Fruit fly (Drosophila melanogaster): ENCODE measurements around the gene GluProRS.

DNA sequence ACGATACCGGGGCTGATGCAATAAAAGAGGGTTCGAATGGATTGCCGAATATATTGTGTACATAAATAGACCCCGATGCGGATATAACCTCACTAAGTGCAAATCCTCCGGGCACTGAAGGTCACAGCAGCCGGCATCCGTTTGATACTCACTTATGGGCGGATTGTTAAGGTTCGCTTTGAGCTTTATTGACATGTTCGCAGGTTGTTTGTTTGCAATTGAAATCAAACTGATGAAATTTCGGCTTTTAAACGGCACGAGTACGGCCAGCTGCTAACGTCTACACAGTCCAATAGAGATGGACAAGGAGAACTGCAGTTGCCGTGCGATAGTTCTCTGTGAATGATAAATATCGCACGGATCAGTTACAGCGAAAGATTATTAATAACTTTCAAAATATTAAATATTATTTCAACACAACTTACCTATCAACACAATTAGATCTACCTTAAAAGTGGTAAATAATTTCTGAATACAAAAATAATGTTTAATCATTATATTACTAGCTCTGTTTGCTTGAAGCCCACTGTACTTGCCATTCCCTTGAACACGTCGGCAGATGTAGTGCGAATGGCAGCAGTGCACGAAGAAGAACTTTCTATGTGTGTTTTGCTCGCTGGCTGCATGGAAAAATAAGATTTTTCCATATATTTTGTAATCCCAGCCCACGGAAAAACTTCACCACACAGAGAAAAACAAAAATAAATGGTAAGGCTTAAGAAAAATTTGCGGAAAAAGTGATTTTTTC, at the start of gene GluProRS, which contains the start of gene AP-1sigma:
- no peak for TF ChIP-seq h (optimal IDR thresholded peaks at IDR 0.05)
- TF ChIP-seq ttk (optimal IDR thresholded peaks at IDR 0.05) = no peak
- TF ChIP-seq insv (optimal IDR thresholded peaks at IDR 0.05) = no peak
- no peak for TF ChIP-seq Sin3A (optimal IDR thresholded peaks at IDR 0.05)
- TF ChIP-seq psq (optimal IDR thresholded peaks at IDR 0.05) = no peak
- no peak for TF ChIP-seq Myc (optimal IDR thresholded peaks at IDR 0.05)
